Worm (Caenorhabditis elegans): Measurements from ENCODE around the gene glt-7.

glt-7 gene

DNA sequence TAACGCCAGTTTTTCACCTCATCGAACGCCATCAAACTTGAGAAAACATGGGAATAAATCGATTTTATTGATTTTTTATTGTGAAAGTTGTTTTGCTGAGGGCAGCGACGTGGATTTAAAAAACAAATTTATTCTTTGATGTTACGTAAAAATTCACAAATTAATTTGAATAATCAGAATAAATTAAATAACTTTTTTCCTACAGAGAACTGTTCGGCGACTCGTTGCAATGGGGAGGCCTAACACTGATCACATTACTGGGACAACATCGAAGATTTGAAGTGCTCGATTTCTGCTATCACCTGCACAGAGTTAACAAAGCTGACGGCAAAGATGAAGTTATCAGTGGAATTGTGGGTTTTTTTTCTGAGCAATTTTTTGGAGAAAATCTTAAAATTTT is 50.2 kb downstream of the glt-7 start, which contains the start of gene F56A11.6:
Gene F56A11.6 (minus strand): TSS at position 101 of the 400 bp plus-strand sequence.
- TF ChIP-seq mep-1 (tag; optimal IDR thresholded peaks at IDR 0.05) (no peak), nhr-28 (tag; optimal IDR thresholded peaks at IDR 0.05) (no peak), ces-1 (GFP tag; optimal IDR thresholded peaks at IDR 0.05) (no peak)

DNA sequence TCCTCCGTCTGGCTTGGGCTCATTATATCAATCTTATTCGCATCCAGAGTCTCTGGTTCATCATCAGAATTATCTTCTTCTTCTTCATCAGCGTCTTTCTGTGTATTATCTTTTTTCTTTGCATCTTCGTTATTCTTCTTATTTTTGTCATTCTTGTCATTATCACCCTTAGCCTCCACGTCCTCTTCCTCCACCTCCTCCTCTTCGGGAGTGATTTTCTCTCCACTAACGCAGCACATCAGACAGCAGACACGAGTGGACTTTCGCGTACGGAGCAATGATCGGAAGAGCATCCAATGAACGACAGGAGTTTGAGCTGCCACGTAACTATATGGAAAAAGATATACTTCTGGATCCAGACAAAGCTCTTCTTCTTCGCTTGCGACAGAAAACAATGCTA is 52.1 kb downstream of the glt-7 start:
- TF ChIP-seq mab-5 (tag; optimal IDR thresholded peaks at IDR 0.05) (no peak), bed-3 (GFP tag; optimal IDR thresholded peaks at IDR 0.05) (no peak), zip-8 (tag; optimal IDR thresholded peaks at IDR 0.05) (no peak), drap-1 (GFP tag; optimal IDR thresholded peaks at IDR 0.05) (no peak), blmp-1 (tag; optimal IDR thresholded peaks at IDR 0.05) (no peak), ztf-11 (tag; optimal IDR thresholded peaks at IDR 0.05) (no peak), lin-13 (tag; optimal IDR thresholded peaks at IDR 0.05) (no peak), mep-1 (tag; optimal IDR thresholded peaks at IDR 0.05) (no peak), ceh-83 (GFP tag; optimal IDR thresholded peaks at IDR 0.05) (no peak)

Data from whole organism, mixed stage, embryonic.